Worm (Caenorhabditis elegans) whole organism, midembryonic: ENCODE results near the gene lido-7.

Experiments
- cog-1 ChIP-seq: sonication (generic microtip); optimal IDR thresholded peaks from 2 replicates; lab custom pipeline; 2016; ENCODE audit warnings: missing genetic modification characterization, missing compliant biosample characterization
- klf-2 ChIP-seq: fragments of 200-800 bp; sonication (Bioruptor generic); conservative IDR thresholded peaks from 2 replicates; pipeline ENCODE4 v1.3.6; 2022; ENCODE audit warnings: missing genetic modification reagents, missing genetic modification characterization, missing compliant biosample characterization
- ref-1 ChIP-seq: fragments of 200-800 bp; sonication (Bioruptor generic); conservative IDR thresholded peaks from 2 replicates; pipeline ENCODE4 v1.3.6; 2022; ENCODE audit warnings: missing genetic modification reagents, missing genetic modification characterization, missing compliant biosample characterization

- TF ChIP-seq ref-1, result no peak
- no peak for TF ChIP-seq cog-1 (tag; lab: Kevin White, UChicago)
- 0 out of 2 replicates have a peak, but pooled peaks have one; percentile 12 for TF ChIP-seq klf-2 (GFP tag; lab: Robert Waterston, UW)
Observed at ce11 chrII:2987122-2987556, 961 bp upstream of the lido-7 start.
